Fruit fly (Drosophila melanogaster) Kc167 (cell line): ENCODE measurements around the gene sit.

Source experiments
- Myc ChIP-seq: fragments of >200 bp; optimal IDR thresholded peaks from 2 replicates; lab custom pipeline; 2017; ENCODE audit warnings: missing external identifiers
- Sin3A ChIP-seq: fragments of >200 bp; optimal IDR thresholded peaks from 2 replicates; lab custom pipeline; 2018; ENCODE audit warnings: missing external identifiers
- h ChIP-seq: fragments of >200 bp; optimal IDR thresholded peaks from 3 replicates; lab custom pipeline; 2018; ENCODE audit warnings: missing external identifiers
- insv ChIP-seq: fragments of >200 bp; optimal IDR thresholded peaks from 3 replicates; lab custom pipeline; 2018; ENCODE audit warnings: missing external identifiers
- psq ChIP-seq: fragments of >200 bp; optimal IDR thresholded peaks from 2 replicates; lab custom pipeline; 2017; ENCODE audit warnings: missing external identifiers
- ttk ChIP-seq: sonication (Bioruptor generic); optimal IDR thresholded peaks from 2 replicates; lab custom pipeline; 2017; ENCODE audit warnings: missing external identifiers

DNA sequence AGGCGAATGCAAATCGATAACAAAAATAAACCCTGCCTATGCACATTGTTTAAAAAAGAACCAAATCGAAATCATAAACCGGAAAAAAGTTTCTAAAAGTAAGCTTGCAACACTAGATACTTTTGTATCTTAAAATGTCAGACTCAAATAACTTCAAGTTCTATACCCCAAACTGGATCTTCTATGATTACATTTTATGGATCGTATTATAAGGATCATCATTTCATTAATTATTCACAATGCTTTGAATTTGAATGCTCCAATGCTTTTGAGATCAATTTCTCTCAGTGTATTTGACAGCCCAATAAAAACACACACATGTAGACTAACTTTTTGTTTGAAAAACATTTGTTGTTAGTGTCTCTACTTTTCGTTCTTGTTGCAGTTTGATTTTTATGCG lies 31.9 kb upstream of the sit start:
- TF ChIP-seq psq (lab: Kevin White, UChicago) = no peak
- no peak for TF ChIP-seq insv
- TF ChIP-seq ttk (lab: Kevin White, UChicago) = no peak
- TF ChIP-seq Sin3A (lab: Kevin White, UChicago) = no peak
- TF ChIP-seq Myc (lab: Kevin White, UChicago) = no peak
- TF ChIP-seq h = no peak
